Worm (Caenorhabditis elegans): ENCODE measurements around the gene B0218.7.

B0218.7 gene

DNA sequence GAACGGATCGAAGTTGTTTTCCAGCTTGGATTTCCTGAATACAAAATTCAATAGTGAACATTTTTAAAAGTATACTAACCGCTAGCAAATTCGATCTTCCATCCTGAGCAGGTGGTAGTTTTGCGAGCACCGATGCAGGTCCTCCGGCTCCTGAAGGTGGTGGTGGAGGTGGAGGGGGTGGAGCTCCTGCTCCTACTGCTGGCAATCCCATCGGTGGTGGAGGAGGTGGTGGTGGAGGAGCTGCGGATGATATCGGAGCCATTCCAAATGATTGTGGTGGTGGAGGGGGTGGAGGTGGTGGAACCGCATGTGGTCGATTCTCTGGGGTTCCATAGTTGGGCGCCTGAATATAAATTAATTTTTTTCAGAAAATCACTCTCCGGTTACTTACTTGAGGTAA, 23.8 kb upstream of the B0218.7 start:
- no peak for TF ChIP-seq nhr-20 (tag; optimal IDR thresholded peaks at IDR 0.05)
- no peak for TF ChIP-seq hpl-2 (GFP tag; optimal IDR thresholded peaks at IDR 0.05)
- TF ChIP-seq nhr-71 (tag; optimal IDR thresholded peaks at IDR 0.05) = no peak
- no peak for TF ChIP-seq blmp-1 (tag; optimal IDR thresholded peaks at IDR 0.05)
- no peak for TF ChIP-seq pax-3 (tag; optimal IDR thresholded peaks at IDR 0.05)
- TF ChIP-seq lir-3 (tag; optimal IDR thresholded peaks at IDR 0.05; ENCODE audit: poor library complexity) = no peak
- TF ChIP-seq C04F5.9 (tag; optimal IDR thresholded peaks at IDR 0.05) = no peak
- TF ChIP-seq nhr-28 (tag; optimal IDR thresholded peaks at IDR 0.05) = no peak
- no peak for TF ChIP-seq tlp-1 (tag; optimal IDR thresholded peaks at IDR 0.05)
- TF ChIP-seq aha-1 (tag; optimal IDR thresholded peaks at IDR 0.05) = no peak
- no peak for TF ChIP-seq sptf-1 (tag; optimal IDR thresholded peaks at IDR 0.05)
- TF ChIP-seq zip-4 (GFP tag; optimal IDR thresholded peaks at IDR 0.05) = no peak
- TF ChIP-seq nhr-11 (tag; optimal IDR thresholded peaks at IDR 0.05) = no peak
- TF ChIP-seq mef-2 (tag; optimal IDR thresholded peaks at IDR 0.05) = no peak
- no peak for TF ChIP-seq sox-4 (tag; optimal IDR thresholded peaks at IDR 0.05)
- TF ChIP-seq ama-1 (optimal IDR thresholded peaks at IDR 0.05) = no peak

DNA sequence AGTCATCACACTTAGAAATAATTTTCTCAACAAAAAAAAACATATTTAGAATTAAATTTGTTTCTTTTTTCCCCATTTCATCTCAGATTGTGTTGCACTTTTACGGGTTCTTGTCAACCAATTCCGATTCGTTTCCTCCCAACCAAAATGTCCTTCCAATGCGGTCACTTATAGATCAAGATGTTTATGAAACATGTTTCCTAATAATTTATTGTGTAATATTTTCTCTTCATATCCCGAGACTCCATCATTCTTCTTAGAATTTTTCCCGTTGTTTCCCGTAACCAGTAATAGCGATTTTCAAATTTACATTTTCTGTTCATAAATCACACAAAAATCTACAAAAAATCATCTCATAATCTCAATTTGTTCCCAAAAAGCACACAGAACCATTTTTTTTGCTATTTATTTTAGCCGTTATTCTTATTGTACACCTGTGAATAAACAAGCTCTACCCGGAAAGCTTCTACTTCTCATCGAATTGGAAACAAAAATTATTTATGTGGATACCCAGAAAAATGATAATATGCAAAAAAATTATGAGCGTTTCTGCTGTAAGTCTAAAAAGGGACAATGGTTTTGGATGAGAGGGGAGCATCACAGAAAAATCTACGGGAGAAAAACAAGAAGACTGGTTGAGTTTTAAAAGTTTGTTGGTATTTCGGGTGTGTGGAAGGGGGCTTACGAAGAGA, 22.7 kb upstream of the B0218.7 start:
- TF ChIP-seq nhr-85 (tag) = peak; percentile 15
- no peak for TF ChIP-seq hlh-4 (tag; optimal IDR thresholded peaks at IDR 0.05)
- TF ChIP-seq pax-3 (tag; optimal IDR thresholded peaks at IDR 0.05) = no peak

DNA sequence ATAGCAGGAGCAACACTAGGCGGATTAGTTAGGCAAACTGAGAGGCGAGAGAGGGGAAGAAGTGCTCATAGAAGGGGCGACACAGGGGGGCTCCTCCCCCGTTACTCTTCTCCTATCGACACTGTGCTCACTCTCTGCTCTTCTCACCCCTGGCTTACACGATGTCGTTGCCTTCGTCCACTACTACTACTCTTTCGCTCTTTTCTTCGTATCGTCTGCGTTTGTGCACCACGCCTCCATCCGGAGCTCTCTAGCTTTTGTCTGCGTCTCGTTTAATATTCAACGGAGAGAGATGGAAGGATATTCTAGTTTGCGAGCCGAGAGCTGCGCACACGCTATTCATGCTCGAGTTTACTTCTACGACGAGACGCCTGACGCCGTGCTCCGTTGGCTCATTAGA, 17.5 kb upstream of the B0218.7 start:
- TF ChIP-seq skn-1 (tag; optimal IDR thresholded peaks at IDR 0.05) (peak; percentile 42), lin-39 (tag; optimal IDR thresholded peaks at IDR 0.05) (no peak), ceh-82 (tag; optimal IDR thresholded peaks at IDR 0.05) (peak in 2 of 3 experiments; percentile 30 to 69), jun-1 (tag; optimal IDR thresholded peaks at IDR 0.05) (peak; percentile 22), F16B12.6 (tag; optimal IDR thresholded peaks at IDR 0.05) (no peak), ces-1 (GFP tag; optimal IDR thresholded peaks at IDR 0.05) (no peak), zip-4 (GFP tag; optimal IDR thresholded peaks at IDR 0.05) (no peak), mep-1 (tag; optimal IDR thresholded peaks at IDR 0.05) (peak; percentile 46), nhr-237 (tag; optimal IDR thresholded peaks at IDR 0.05) (no peak), unc-62 (GFP tag; optimal IDR thresholded peaks at IDR 0.05) (no peak), nhr-19 (GFP tag; conservative IDR thresholded peaks at IDR 0.05) (no peak), aly-2 (tag; optimal IDR thresholded peaks at IDR 0.05) (no peak), lir-3 (tag; optimal IDR thresholded peaks at IDR 0.05; ENCODE audit: poor library complexity) (no peak), unc-30 (tag; optimal IDR thresholded peaks at IDR 0.05) (no peak), nhr-77 (tag; optimal IDR thresholded peaks at IDR 0.05) (no peak), ama-1 (optimal IDR thresholded peaks at IDR 0.05) (no peak), alr-1 (tag; optimal IDR thresholded peaks at IDR 0.05; ENCODE audit: borderline replicate concordance) (no peak), nhr-84 (tag; optimal IDR thresholded peaks at IDR 0.05) (no peak), tlp-1 (tag; optimal IDR thresholded peaks at IDR 0.05) (no peak), zag-1 (tag; optimal IDR thresholded peaks at IDR 0.05) (no peak), sup-37 (GFP tag; optimal IDR thresholded peaks at IDR 0.05) (no peak), C16A3.4 (tag; optimal IDR thresholded peaks at IDR 0.05) (no peak), nhr-11 (tag; optimal IDR thresholded peaks at IDR 0.05) (no peak), pqm-1 (tag; optimal IDR thresholded peaks at IDR 0.05) (no peak), snpc-4 (tag; optimal IDR thresholded peaks at IDR 0.05) (no peak), nhr-90 (tag; optimal IDR thresholded peaks at IDR 0.05; ENCODE audit: poor library complexity) (no peak), Y116A8C.19 (tag; optimal IDR thresholded peaks at IDR 0.05; ENCODE audit: borderline replicate concordance) (no peak), fkh-10 (GFP tag; optimal IDR thresholded peaks at IDR 0.05) (peak; percentile 87), mab-9 (GFP tag; IDR thresholded peaks at IDR 0.05) (peak; percentile 47; the same call in 1 of the 2 replicates), efl-3 (GFP tag; optimal IDR thresholded peaks at IDR 0.05) (no peak), aha-1 (tag; optimal IDR thresholded peaks at IDR 0.05) (no peak), unc-98 (GFP tag; IDR thresholded peaks at IDR 0.05) (no peak), xbp-1 (tag; optimal IDR thresholded peaks at IDR 0.05) (peak; percentile 20), nhr-12 (tag; optimal IDR thresholded peaks at IDR 0.05) (no peak), irx-1 (tag; optimal IDR thresholded peaks at IDR 0.05) (no peak), lin-14 (GFP tag; optimal IDR thresholded peaks at IDR 0.05) (peak; percentile 86), hlh-4 (tag; optimal IDR thresholded peaks at IDR 0.05) (no peak), sox-4 (tag; optimal IDR thresholded peaks at IDR 0.05) (peak; percentile 9), lin-15B (tag; optimal IDR thresholded peaks at IDR 0.05) (no peak), unc-86 (tag; optimal IDR thresholded peaks at IDR 0.05) (peak; percentile 59)
